Worm (Caenorhabditis elegans) whole organism, L1 larva: ENCODE data around the gene EEED8.4.

Experiments
- C04F5.9 ChIP-seq: sonication (generic microtip); optimal IDR thresholded peaks from 2 replicates; lab custom pipeline; 2016; ENCODE audit warnings: missing genetic modification characterization, missing compliant biosample characterization
- F16B12.6 ChIP-seq: fragments of 150-350 bp; optimal IDR thresholded peaks from 2 replicates; lab custom pipeline; 2014; ENCODE audit warnings: missing biosample characterization, missing genetic modification characterization
- Y116A8C.19 ChIP-seq: sonication (generic microtip); optimal IDR thresholded peaks from 2 replicates; lab custom pipeline; 2016; ENCODE audit warnings: missing compliant biosample characterization, missing genetic modification characterization, borderline replicate concordance
- alr-1 ChIP-seq: fragments of 200-800 bp; sonication (Bioruptor generic); optimal IDR thresholded peaks from 2 replicates; lab custom pipeline; 2018; ENCODE audit warnings: borderline replicate concordance, mild to moderate bottlenecking, missing genetic modification characterization, missing compliant biosample characterization
- aly-2 ChIP-seq: fragments of 150-350 bp; optimal IDR thresholded peaks from 2 replicates; lab custom pipeline; 2014; ENCODE audit warnings: missing biosample characterization, missing genetic modification characterization
- ama-1 ChIP-seq: fragments of 150-350 bp; optimal IDR thresholded peaks from 2 replicates; lab custom pipeline; 2014
- blmp-1 ChIP-seq: fragments of 150-350 bp; optimal IDR thresholded peaks from 2 replicates; lab custom pipeline; 2014; ENCODE audit warnings: missing biosample characterization, missing genetic modification characterization
- ceh-82 ChIP-seq, 3 experiments: fragments of 150-350 bp in 1 of 3; sonication (generic microtip) in 2 of 3; optimal IDR thresholded peaks; 2 replicates each; lab custom pipeline; 2014 to 2017; ENCODE audit warnings: missing biosample characterization in 3 of 3, missing genetic modification characterization in 3 of 3
- ceh-88 ChIP-seq: fragments of 200-800 bp; sonication (Bioruptor generic); IDR thresholded peaks from 2 replicates; pipeline ENCODE4 v1.3.6; 2022; ENCODE audit warnings: missing genetic modification characterization, missing compliant biosample characterization
- ces-1 ChIP-seq: fragments of 150-350 bp; optimal IDR thresholded peaks from 2 replicates; lab custom pipeline; 2014; ENCODE audit warnings: missing biosample characterization, missing genetic modification reagents, missing genetic modification characterization
- dsc-1 ChIP-seq: sonication (generic microtip); optimal IDR thresholded peaks from 2 replicates; lab custom pipeline; 2016; ENCODE audit warnings: mild to moderate bottlenecking, missing genetic modification characterization, missing compliant biosample characterization
- efl-3 ChIP-seq: fragments of 200-800 bp; sonication (Bioruptor generic); optimal IDR thresholded peaks from 2 replicates; lab custom pipeline; 2018; ENCODE audit warnings: mild to moderate bottlenecking, missing genetic modification characterization, missing compliant biosample characterization
- egl-13 ChIP-seq: sonication (generic microtip); optimal IDR thresholded peaks from 2 replicates; lab custom pipeline; 2016; ENCODE audit warnings: missing genotype, missing genetic modification reagents, missing genetic modification characterization, missing compliant biosample characterization
- elt-3 ChIP-seq, 6 experiments: fragments of 150-350 bp in 1 of 6; sonication (generic microtip); optimal IDR thresholded peaks; 2 replicates each; lab custom pipeline; 2017 to 2018; ENCODE audit warnings: missing biosample characterization in 6 of 6, missing genetic modification characterization in 6 of 6, inconsistent platforms in 1 of 6
- ets-5 ChIP-seq: fragments of 200-800 bp; sonication (Bioruptor generic); IDR thresholded peaks from 2 replicates; pipeline ENCODE4 v1.3.6; 2022; ENCODE audit warnings: missing genetic modification characterization, missing compliant biosample characterization
- fkh-10 ChIP-seq: sonication (generic microtip); optimal IDR thresholded peaks from 2 replicates; lab custom pipeline; 2017; ENCODE audit warnings: missing biosample characterization, missing genetic modification reagents, missing genetic modification characterization
- fkh-4 ChIP-seq: sonication (generic microtip); optimal IDR thresholded peaks from 2 replicates; lab custom pipeline; 2016; ENCODE audit warnings: missing compliant biosample characterization, missing genetic modification characterization, borderline replicate concordance
- fkh-8 ChIP-seq: sonication (generic microtip); optimal IDR thresholded peaks from 2 replicates; lab custom pipeline; 2016; ENCODE audit warnings: mild to moderate bottlenecking, missing genetic modification characterization, missing compliant biosample characterization
- fos-1 ChIP-seq: fragments of 150-350 bp; optimal IDR thresholded peaks from 2 replicates; lab custom pipeline; 2014; ENCODE audit warnings: missing biosample characterization, missing genetic modification characterization
- hlh-4 ChIP-seq: sonication (generic microtip); optimal IDR thresholded peaks from 2 replicates; lab custom pipeline; 2016; ENCODE audit warnings: mild to moderate bottlenecking, missing genetic modification characterization, missing compliant biosample characterization
- hpl-2 ChIP-seq: fragments of 150-350 bp; optimal IDR thresholded peaks from 2 replicates; lab custom pipeline; 2014; ENCODE audit warnings: missing biosample characterization, missing genetic modification reagents, missing genetic modification characterization
- isw-1 ChIP-seq: fragments of 200-800 bp; sonication (Bioruptor generic); IDR thresholded peaks from 2 replicates; pipeline ENCODE4 v1.3.6; 2022; ENCODE audit warnings: missing genetic modification characterization, missing compliant biosample characterization
- jun-1 ChIP-seq: fragments of 150-350 bp; optimal IDR thresholded peaks from 2 replicates; lab custom pipeline; 2014; ENCODE audit warnings: missing biosample characterization, missing genetic modification reagents, missing genetic modification characterization
- lin-13 ChIP-seq: fragments of 150-350 bp; optimal IDR thresholded peaks from 2 replicates; lab custom pipeline; 2014; ENCODE audit warnings: missing biosample characterization, missing genetic modification reagents, missing genetic modification characterization
- lin-14 ChIP-seq: fragments of 200-800 bp; sonication (Bioruptor generic); optimal IDR thresholded peaks from 2 replicates; lab custom pipeline; 2018; ENCODE audit warnings: mild to moderate bottlenecking, missing genetic modification characterization, moderate library complexity, missing compliant biosample characterization
- lin-15B ChIP-seq: fragments of 150-350 bp; sonication (generic microtip); optimal IDR thresholded peaks from 3 replicates; lab custom pipeline; 2014; ENCODE audit warnings: missing biosample characterization, missing genetic modification characterization
- lin-39 ChIP-seq: fragments of 150-350 bp; optimal IDR thresholded peaks from 2 replicates; lab custom pipeline; 2014; ENCODE audit warnings: missing biosample characterization, missing genetic modification reagents, missing genetic modification characterization
- lir-3 ChIP-seq: sonication (generic microtip); optimal IDR thresholded peaks from 2 replicates; lab custom pipeline; 2016; ENCODE audit warnings: mild to moderate bottlenecking, missing genetic modification characterization, moderate library complexity, missing compliant biosample characterization; ENCODE audit not compliant: poor library complexity
- mab-9 ChIP-seq: fragments of 200-800 bp; sonication (Bioruptor generic); IDR thresholded peaks from 2 replicates; pipeline ENCODE4 v1.3.6; 2022; ENCODE audit warnings: missing genetic modification reagents, missing genetic modification characterization, missing compliant biosample characterization
- mdl-1 ChIP-seq, 2 experiments: fragments of 150-350 bp; optimal IDR thresholded peaks; 2 replicates each; lab custom pipeline; 2014 to 2017; ENCODE audit warnings: missing biosample characterization in 2 of 2, missing genetic modification characterization in 2 of 2, inconsistent platforms in 1 of 2
- mef-2 ChIP-seq: fragments of 150-350 bp; optimal IDR thresholded peaks from 2 replicates; lab custom pipeline; 2014; ENCODE audit warnings: missing biosample characterization, missing genetic modification characterization
- nhr-11 ChIP-seq: fragments of 150-350 bp; optimal IDR thresholded peaks from 2 replicates; lab custom pipeline; 2014; ENCODE audit warnings: missing biosample characterization, missing genetic modification characterization
- nhr-12 ChIP-seq: sonication (generic microtip); optimal IDR thresholded peaks from 2 replicates; lab custom pipeline; 2017; ENCODE audit warnings: missing biosample characterization, missing genetic modification characterization
- nhr-237 ChIP-seq: fragments of 150-350 bp; optimal IDR thresholded peaks from 2 replicates; lab custom pipeline; 2014; ENCODE audit warnings: missing biosample characterization, missing genetic modification characterization
- nhr-28 ChIP-seq: fragments of 150-350 bp; optimal IDR thresholded peaks from 2 replicates; lab custom pipeline; 2014; ENCODE audit warnings: missing biosample characterization, missing genetic modification characterization
- nhr-71 ChIP-seq: sonication (generic microtip); optimal IDR thresholded peaks from 2 replicates; lab custom pipeline; 2016; ENCODE audit warnings: mild to moderate bottlenecking, missing genetic modification characterization, moderate library complexity, missing compliant biosample characterization
- nhr-84 ChIP-seq: sonication (generic microtip); optimal IDR thresholded peaks from 2 replicates; lab custom pipeline; 2017; ENCODE audit warnings: missing biosample characterization, missing genetic modification characterization
- nhr-90 ChIP-seq: sonication (generic microtip); optimal IDR thresholded peaks from 2 replicates; lab custom pipeline; 2016; ENCODE audit warnings: mild to moderate bottlenecking, missing genetic modification characterization, missing compliant biosample characterization; ENCODE audit not compliant: poor library complexity
- pag-3 ChIP-seq: sonication (generic microtip); optimal IDR thresholded peaks from 2 replicates; lab custom pipeline; 2017; ENCODE audit warnings: missing genetic modification characterization, mild to moderate bottlenecking, missing compliant biosample characterization, antibody characterized with exemption, borderline replicate concordance; ENCODE audit not compliant: insufficient read depth
- pqm-1 ChIP-seq: sonication (generic microtip); optimal IDR thresholded peaks from 3 replicates; lab custom pipeline; 2017; ENCODE audit warnings: missing biosample characterization, missing genetic modification characterization
- snpc-4 ChIP-seq: fragments of 150-350 bp; optimal IDR thresholded peaks from 2 replicates; lab custom pipeline; 2014; ENCODE audit warnings: missing biosample characterization, missing genetic modification characterization
- snu-23 ChIP-seq: sonication (generic microtip); optimal IDR thresholded peaks from 2 replicates; lab custom pipeline; 2016; ENCODE audit warnings: missing genetic modification characterization, missing compliant biosample characterization
- sox-4 ChIP-seq: sonication (generic microtip); optimal IDR thresholded peaks from 2 replicates; lab custom pipeline; 2016; ENCODE audit warnings: missing genetic modification characterization, missing compliant biosample characterization
- sptf-1 ChIP-seq: fragments of 150-350 bp; optimal IDR thresholded peaks from 2 replicates; lab custom pipeline; 2014; ENCODE audit warnings: missing biosample characterization, missing genetic modification characterization
- tbx-2 ChIP-seq: sonication (generic microtip); optimal IDR thresholded peaks from 2 replicates; lab custom pipeline; 2016; ENCODE audit warnings: missing genetic modification characterization, missing compliant biosample characterization
- tlp-1 ChIP-seq: fragments of 150-350 bp; optimal IDR thresholded peaks from 2 replicates; lab custom pipeline; 2014; ENCODE audit warnings: missing biosample characterization, missing genetic modification characterization
- unc-130 ChIP-seq: fragments of 150-350 bp; optimal IDR thresholded peaks from 2 replicates; lab custom pipeline; 2017; ENCODE audit warnings: missing biosample characterization, missing genetic modification characterization, inconsistent platforms
- unc-86 ChIP-seq: sonication (generic microtip); optimal IDR thresholded peaks from 2 replicates; lab custom pipeline; 2016; ENCODE audit warnings: missing genetic modification characterization, missing compliant biosample characterization
- vab-15 ChIP-seq: sonication (generic microtip); optimal IDR thresholded peaks from 2 replicates; lab custom pipeline; 2017; ENCODE audit warnings: missing genotype, mild to moderate bottlenecking, missing genetic modification characterization, missing compliant biosample characterization
- zag-1 ChIP-seq: fragments of 150-350 bp; optimal IDR thresholded peaks from 2 replicates; lab custom pipeline; 2014; ENCODE audit warnings: missing biosample characterization, missing genetic modification characterization
- zip-4 ChIP-seq: fragments of 200-800 bp; sonication (Bioruptor generic); optimal IDR thresholded peaks from 2 replicates; lab custom pipeline; 2018; ENCODE audit warnings: mild to moderate bottlenecking, missing genetic modification characterization, moderate library complexity, missing compliant biosample characterization

The EEED8.4 gene

DNA sequence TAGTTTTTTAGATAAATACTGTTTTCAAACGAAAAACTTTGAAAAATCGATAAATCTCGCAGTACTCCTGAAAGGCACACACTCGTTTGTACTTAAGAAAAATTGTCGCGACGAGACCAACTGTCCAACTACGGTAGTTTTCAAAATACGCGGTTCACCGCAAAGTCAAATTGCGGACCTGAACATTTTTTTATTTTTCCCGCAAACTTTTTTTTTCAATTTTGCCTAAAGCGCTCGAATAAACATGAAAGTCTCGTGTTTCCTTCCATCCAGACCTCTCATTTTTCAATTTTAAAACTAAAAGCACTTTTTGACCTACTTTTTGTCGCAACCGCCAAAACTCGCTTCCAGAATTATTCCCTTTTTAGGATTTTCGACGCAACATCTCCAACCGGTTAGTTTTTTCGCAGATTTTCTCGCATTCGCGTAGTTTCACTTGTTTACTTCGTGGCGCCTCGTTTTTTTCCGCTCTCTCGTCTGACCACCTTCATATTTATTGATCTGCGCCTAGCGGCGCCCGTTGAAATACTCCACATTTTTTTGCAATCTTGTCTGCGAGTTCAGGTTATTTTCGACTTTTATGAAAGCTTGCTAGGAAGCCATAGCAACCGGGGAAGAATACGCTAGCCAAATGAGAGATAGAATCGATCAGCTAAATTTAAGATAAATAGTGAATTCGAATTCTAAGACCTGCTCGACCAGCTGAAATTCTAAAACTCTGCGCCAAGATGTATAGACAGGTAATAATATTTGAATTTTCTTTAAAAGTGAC, 31.5 kb upstream of the EEED8.4 start, which contains the start of gene prdx-2 (continued):
- TF ChIP-seq F16B12.6 (tag; lab: Kevin White, UChicago) (no peak), Y116A8C.19 (no peak), fkh-8 (tag; lab: Kevin White, UChicago) (peak; percentile 18), fkh-10 (no peak), ceh-88 (GFP tag; lab: Robert Waterston, UW) (no peak), hlh-4 (tag; lab: Kevin White, UChicago) (no peak), tlp-1 (tag; lab: Kevin White, UChicago) (no peak), lin-39 (tag; lab: Kevin White, UChicago) (no peak), zag-1 (no peak)

DNA sequence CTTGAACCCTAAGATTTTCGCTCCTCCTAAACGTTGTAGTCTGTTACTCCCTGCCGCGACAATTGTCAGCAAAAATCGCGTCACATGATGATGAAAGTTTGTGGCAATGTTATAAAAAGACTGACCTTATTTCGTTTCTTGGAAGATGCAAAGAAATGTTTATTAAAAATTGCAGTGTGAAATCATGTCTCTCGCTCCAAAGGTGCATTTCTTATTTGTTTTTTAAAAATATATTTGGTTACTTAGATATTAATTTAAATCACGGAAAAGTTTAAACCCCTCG, 30.9 kb upstream of the EEED8.4 start:
- no peak for TF ChIP-seq lir-3 (tag; lab: Kevin White, UChicago)
- no peak for TF ChIP-seq nhr-84 (tag; lab: Kevin White, UChicago)
- peak; percentile 17 for TF ChIP-seq lin-14 (GFP tag; lab: Kevin White, UChicago)
- peak; percentile 25 for TF ChIP-seq nhr-90 (tag; lab: Kevin White, UChicago)
- TF ChIP-seq tlp-1 (tag; lab: Kevin White, UChicago) = no peak
- no peak for TF ChIP-seq lin-39 (tag; lab: Kevin White, UChicago)
- peak in 1 of 6 experiments; percentile 37 for TF ChIP-seq elt-3 (tag; optimal IDR thresholded peaks at IDR 0.05; lab: Kevin White, UChicago)
- peak; percentile 35 for TF ChIP-seq snu-23 (GFP tag; lab: Kevin White, UChicago)
- no peak for TF ChIP-seq unc-86 (tag; lab: Kevin White, UChicago)
- TF ChIP-seq ceh-82 (tag; optimal IDR thresholded peaks at IDR 0.05; lab: Kevin White, UChicago) = no peak
- TF ChIP-seq ets-5 (GFP tag; lab: Robert Waterston, UW) = no peak
- TF ChIP-seq sptf-1 = no peak
- TF ChIP-seq fos-1 (tag; lab: Kevin White, UChicago) = no peak
- TF ChIP-seq fkh-4 = no peak
- no peak for TF ChIP-seq mdl-1 (tag; optimal IDR thresholded peaks at IDR 0.05; lab: Kevin White, UChicago)
- TF ChIP-seq fkh-10 = no peak
- TF ChIP-seq unc-130 = no peak
- no peak for TF ChIP-seq nhr-11 (tag; lab: Kevin White, UChicago)
- TF ChIP-seq efl-3 (GFP tag; lab: Kevin White, UChicago) = no peak
- TF ChIP-seq jun-1 (tag; lab: Kevin White, UChicago) = no peak
- TF ChIP-seq pqm-1 (tag; lab: Kevin White, UChicago) = no peak
- no peak for TF ChIP-seq ceh-88 (GFP tag; lab: Robert Waterston, UW)
- TF ChIP-seq nhr-237 = no peak
- no peak for TF ChIP-seq aly-2 (tag; lab: Kevin White, UChicago)
- no peak for TF ChIP-seq ces-1 (GFP tag; lab: Kevin White, UChicago)
- TF ChIP-seq pag-3 (tag; lab: Kevin White, UChicago) = no peak
- no peak for TF ChIP-seq blmp-1 (tag; lab: Kevin White, UChicago)
- no peak for TF ChIP-seq C04F5.9
- TF ChIP-seq egl-13 (tag; lab: Kevin White, UChicago) = no peak
- TF ChIP-seq nhr-12 (tag; lab: Kevin White, UChicago) = no peak
- TF ChIP-seq zip-4 (GFP tag; lab: Kevin White, UChicago) = no peak
- peak; percentile 64 for TF ChIP-seq nhr-71
- TF ChIP-seq snpc-4 = no peak
- TF ChIP-seq mab-9 = no peak
- TF ChIP-seq lin-13 (GFP tag; lab: Kevin White, UChicago) = no peak
- no peak for TF ChIP-seq vab-15
- no peak for TF ChIP-seq mef-2 (tag; lab: Kevin White, UChicago)
- no peak for TF ChIP-seq lin-15B
- TF ChIP-seq hpl-2 = no peak
- no peak for TF ChIP-seq dsc-1
- no peak for TF ChIP-seq sox-4 (tag; lab: Kevin White, UChicago)
- no peak for TF ChIP-seq Y116A8C.19
- TF ChIP-seq tbx-2 (tag; lab: Kevin White, UChicago) = no peak
- no peak for TF ChIP-seq alr-1 (tag; lab: Kevin White, UChicago)
- TF ChIP-seq nhr-28 (tag; lab: Kevin White, UChicago) = no peak
- no peak for TF ChIP-seq isw-1 (GFP tag; lab: Robert Waterston, UW)
- no peak for TF ChIP-seq ama-1
